Fruit fly (Drosophila melanogaster): ENCODE results near the gene CG32376.

dm6 chr3L:7506117-7506516 is 36.1 kb downstream of the CG32376 start, which contains the start of gene CG7548:
- no peak for TF ChIP-seq CG11294 (GFP tag; IDR thresholded peaks at IDR 0.05)
- TF ChIP-seq Hr4 (GFP tag; optimal IDR thresholded peaks at IDR 0.05), result no peak
- TF ChIP-seq CG6808 (GFP tag; optimal IDR thresholded peaks at IDR 0.05), result no peak

Measured in whole organism, prepupa.